Worm (Caenorhabditis elegans) whole organism, dauer: ENCODE data around the gene srh-88.
"Not testable (repeated sequence)": the region's sequence is repeated elsewhere in the genome, so short reads cannot be mapped to it uniquely, and the experiment has no call there.

Experiments used
- unc-62 ChIP-seq: sonication (generic microtip); optimal IDR thresholded peaks from 2 replicates; lab custom pipeline; 2017; ENCODE audit warnings: missing biosample characterization, missing genetic modification reagents, missing genetic modification characterization

srh-88 gene

DNA sequence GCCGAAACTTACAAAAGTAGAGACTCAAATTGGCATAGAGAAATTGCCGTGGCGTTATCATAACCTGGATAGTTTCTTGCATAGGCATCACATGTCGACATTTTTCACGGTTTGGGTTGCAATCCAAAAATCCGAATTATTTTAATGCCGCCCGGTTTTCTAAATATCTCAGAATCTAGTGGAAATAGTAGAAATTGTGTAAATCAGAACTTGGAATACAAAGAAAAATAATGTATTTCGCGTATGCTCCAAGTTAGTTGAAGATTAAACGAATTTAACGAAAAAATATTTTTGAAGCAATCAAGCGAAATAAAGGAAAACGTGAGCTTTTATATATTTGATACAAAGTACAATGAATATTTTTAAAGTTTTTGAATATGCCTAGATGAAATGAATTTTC is 3.8 kb downstream of the srh-88 start, which contains the start of gene srw-144:
TSS of gene srw-144 (minus strand) at position 101 of the 400 bp plus-strand sequence.
- no peak for TF ChIP-seq unc-62 (GFP tag; lab: Kevin White, UChicago)

DNA sequence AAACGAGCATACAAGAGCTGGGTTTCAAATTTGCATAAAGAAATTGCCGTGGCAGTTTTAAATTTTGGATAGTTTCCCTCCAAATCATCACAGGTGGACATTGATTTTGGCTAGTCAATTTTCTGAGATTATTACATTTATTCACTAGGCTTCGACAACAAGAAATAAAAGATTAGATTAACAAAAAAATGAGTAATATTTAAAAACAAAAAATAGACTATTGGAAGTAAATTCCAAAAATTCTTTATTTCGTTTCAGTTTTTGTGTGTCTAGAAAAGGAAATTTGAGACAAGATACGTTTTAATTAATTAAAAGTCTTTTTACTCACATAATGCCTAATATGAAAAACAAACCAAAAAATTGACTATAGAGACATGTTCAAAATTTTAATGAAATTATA is 6.5 kb downstream of the srh-88 start, which contains the start of gene srw-142:
TSS of gene srw-142 (minus strand) at position 101 of the 400 bp plus-strand sequence.
- TF ChIP-seq unc-62 (GFP tag; lab: Kevin White, UChicago): no peak

DNA sequence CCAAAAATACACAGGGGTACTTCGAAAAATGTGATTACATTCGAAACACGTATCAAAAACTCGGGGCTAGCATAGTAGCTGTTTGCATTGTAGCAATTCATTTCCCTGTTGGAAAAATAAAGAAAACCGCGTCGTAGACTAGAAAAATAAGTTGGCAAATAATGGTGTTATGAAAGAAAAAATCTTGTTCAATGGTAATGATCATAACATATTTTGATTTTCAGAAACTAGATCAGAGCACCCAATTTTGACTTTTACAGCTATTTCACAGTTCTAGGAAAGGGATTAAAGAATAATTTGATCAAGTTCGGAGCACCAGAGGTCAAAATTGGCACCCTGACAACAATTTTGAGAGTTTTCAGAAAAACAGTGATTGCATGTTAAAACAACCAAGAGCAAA is 9.3 kb downstream of the srh-88 start, which contains the start of gene srh-248:
TSS of gene srh-248 (minus strand) at position 101 of the 400 bp plus-strand sequence.
- not testable (repeated sequence) for TF ChIP-seq unc-62 (GFP tag; lab: Kevin White, UChicago)

DNA sequence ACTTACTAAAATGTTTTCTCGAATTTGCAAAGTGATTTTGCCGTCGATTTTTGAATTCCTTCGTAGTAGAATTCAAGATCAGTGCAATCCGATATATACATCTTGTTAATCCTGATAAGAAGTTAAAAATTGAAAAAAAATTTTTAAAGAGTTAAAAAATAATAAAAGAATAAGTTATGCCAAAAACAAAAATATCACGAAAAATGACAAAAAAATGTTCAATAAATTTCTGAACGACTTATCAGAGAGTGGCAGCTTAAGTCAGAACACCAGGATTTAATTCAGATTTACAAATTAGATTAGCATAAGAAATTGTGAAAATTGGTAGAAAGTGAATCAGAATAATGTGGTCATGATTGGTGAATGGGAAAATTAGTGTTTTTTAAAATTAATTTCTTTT is 12.6 kb downstream of the srh-88 start, which contains the start of gene srw-122:
TSS of gene srw-122 (minus strand) at position 101 of the 400 bp plus-strand sequence.
- not testable (repeated sequence) for TF ChIP-seq unc-62 (GFP tag; lab: Kevin White, UChicago)

DNA sequence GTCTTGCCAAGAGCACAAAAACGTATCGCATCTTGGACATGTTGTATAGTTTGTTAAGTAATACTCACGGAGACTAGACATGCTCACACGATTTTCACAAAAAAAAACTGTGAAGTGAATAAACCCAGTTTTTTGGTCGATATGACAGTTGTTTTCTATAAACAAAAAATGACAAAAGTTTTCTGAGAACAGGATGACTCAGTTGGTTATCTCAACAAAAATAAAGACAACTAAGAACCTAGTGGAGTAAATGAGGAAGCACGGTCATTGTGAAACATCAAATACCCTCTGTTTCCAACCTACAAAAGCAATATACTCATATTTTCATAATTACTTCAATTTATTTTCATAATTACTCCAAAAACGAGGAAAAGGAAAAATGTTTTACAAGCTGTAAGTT is 19.1 kb downstream of the srh-88 start, which contains the start of gene srh-87:
TSS of gene srh-87 (minus strand) at position 101 of the 400 bp plus-strand sequence.
- TF ChIP-seq unc-62 (GFP tag; lab: Kevin White, UChicago): no peak

DNA sequence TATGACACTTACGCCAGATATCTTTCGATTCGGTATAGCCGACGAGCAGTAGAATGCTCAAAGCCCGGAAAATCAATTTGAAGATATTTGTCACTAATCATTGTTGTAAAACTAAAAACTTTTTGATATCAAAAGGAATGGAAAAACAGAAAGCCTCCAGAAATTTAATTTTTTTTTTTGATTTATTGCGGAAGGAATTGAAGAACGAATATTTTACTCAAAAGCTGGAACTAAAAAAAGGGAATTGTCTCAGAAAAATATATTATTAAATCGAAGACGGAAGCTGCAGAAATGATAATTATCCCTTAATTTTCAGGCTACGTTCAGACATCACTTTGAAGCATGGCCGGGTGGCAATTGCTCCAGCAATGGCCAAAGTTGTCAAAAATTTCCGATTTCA is 20.8 kb downstream of the srh-88 start, which contains the start of gene srw-137:
TSS of gene srw-137 (minus strand) at position 101 of the 400 bp plus-strand sequence.
- TF ChIP-seq unc-62 (GFP tag; lab: Kevin White, UChicago): no peak

DNA sequence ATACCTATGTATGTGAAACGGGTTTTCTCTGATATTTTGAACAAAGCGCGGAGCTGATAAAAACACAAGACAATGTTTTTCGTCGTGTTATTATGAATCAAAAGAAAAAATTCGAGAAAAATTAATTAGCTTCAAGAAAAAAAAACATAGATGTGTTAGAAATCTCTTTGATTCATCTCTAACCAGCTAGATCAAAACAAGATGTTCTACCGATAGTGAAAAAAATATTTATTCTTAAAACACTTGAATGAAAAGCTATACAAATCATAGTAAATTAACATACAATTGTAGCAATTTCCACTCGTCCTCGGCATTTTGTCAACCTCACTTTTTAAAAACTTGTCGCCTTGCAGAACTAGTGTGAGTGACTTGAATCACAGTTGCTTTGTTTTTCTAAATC is 22.4 kb downstream of the srh-88 start:
- TF ChIP-seq unc-62 (GFP tag; lab: Kevin White, UChicago): no peak

DNA sequence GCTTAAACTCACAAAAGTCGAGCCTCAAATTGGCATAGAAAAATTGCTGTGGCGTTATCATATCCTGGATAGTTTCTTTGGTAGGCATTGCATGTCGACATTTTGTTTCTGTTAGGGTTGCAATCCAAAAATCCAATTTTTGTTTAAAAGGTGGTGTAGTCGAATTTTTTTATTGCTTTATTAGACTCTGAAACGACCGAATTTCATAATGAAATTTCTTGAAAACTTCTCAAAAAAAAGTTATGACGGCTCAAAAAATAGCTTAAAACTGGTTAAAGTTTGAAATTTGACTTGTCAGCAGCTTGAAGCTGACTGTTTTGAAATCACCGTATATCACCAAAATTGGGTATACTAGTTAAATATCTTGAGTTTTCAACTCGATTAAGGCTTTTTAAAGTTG is 23.3 kb downstream of the srh-88 start, which contains the start of gene srw-143:
TSS of gene srw-143 (minus strand) at position 101 of the 400 bp plus-strand sequence.
- no peak for TF ChIP-seq unc-62 (GFP tag; lab: Kevin White, UChicago)

DNA sequence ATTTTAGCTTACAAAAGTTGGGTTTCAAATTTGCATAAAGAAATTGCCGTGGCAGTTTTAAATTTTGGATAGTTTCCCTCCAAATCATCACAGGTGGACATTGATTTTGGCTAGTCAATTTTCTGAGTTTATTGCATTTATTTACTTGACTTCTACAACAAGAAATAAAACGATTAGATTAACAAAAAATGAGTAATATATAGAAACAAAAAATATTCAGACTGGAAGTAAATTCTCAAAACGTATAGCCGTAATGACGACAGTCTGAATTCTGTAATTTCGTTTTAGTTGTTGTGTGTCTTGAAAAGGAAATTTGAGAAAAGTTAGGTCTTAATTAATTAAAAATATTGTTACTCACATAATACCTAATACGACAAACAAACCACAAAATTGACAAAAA is 26.2 kb downstream of the srh-88 start, which contains the start of gene srw-141:
TSS of gene srw-141 (minus strand) at position 101 of the 400 bp plus-strand sequence.
- no peak for TF ChIP-seq unc-62 (GFP tag; lab: Kevin White, UChicago)

DNA sequence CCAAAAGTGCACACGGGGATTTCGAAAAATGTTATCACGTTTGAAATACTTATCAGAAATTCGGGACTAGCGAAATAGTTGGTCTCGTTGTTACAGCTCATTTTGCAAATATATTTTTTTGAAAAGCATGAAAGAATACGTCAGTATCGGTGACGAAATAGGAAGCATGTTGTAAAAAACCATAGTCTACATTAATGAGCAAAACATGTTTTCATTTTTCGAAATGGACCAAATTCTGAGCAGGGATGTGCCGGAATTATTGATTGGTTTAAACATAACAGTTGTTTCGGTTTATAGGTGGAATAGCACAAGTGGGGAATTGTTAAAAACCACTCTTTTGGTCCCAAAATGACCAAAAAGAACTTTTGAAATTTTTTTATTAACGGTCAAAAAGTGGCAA is 30.6 kb downstream of the srh-88 start, which contains the start of gene srh-247:
TSS of gene srh-247 (minus strand) at position 101 of the 400 bp plus-strand sequence.
- TF ChIP-seq unc-62 (GFP tag; lab: Kevin White, UChicago): no peak

DNA sequence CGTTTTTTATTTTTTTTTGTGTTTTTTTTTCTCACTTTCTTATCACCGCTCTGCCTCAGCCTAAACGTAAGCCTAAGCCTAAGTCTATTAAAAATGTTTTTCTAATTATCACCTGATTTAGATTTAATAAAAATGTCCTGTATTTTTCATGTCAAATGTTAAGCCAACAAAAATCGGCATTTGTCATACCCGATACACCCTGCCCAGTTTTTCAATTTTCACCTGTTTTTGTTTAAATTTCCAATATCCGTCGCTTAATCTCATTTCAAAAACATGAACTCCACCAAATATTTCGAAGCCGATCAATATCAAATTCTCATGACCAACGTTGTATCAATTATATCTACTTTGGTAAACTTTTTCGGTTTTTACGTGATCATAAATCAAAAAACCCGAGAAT is 33.4 kb downstream of the srh-88 start, which contains the start of gene C31B8.1:
TSS of gene C31B8.1 (plus strand) at position 301 of the 400 bp plus-strand sequence.
- no peak for TF ChIP-seq unc-62 (GFP tag; lab: Kevin White, UChicago)

DNA sequence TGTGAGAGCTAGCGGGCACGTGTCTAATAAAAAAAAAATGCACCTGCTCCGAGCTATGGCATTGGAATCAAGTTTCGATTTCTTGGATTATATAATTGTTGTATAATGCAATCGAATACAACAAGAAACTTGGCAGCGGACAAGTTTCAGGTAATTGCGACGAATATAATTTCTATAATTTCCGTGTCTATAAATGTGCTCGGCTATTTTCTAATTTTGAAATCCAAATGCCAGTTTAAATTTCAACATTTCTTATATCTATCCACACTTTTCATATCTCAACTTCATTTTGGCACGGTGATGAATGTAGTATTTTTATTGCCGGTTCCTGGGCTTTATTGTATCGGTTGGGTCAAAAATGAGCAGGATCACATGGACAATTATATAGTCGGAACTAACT is 34.9 kb downstream of the srh-88 start, which contains the start of gene C31B8.16:
TSS of gene C31B8.16 (plus strand) at position 301 of the 400 bp plus-strand sequence.
- TF ChIP-seq unc-62 (GFP tag; lab: Kevin White, UChicago): no peak

DNA sequence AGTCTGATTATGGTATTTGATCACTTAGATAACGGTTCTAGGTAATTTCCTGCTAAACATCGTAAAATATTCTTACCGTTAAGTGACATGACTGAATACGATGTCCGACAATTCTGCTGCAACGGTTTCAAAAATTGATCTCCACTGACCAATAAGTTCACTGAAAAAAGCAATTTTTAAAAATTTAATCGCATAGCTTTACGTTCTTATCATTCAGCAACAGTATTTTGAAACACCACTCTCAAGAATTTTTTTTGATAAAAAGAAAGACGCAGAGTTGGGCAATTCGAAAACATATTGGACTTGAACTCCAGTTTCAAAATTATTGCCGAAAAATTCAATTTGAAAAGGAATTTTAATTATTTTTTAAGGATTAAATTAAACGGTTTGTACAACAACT is 37.1 kb downstream of the srh-88 start, which contains the start of gene C31B8.12:
TSS of gene C31B8.12 (minus strand) at position 101 of the 400 bp plus-strand sequence.
- TF ChIP-seq unc-62 (GFP tag; lab: Kevin White, UChicago): no peak

DNA sequence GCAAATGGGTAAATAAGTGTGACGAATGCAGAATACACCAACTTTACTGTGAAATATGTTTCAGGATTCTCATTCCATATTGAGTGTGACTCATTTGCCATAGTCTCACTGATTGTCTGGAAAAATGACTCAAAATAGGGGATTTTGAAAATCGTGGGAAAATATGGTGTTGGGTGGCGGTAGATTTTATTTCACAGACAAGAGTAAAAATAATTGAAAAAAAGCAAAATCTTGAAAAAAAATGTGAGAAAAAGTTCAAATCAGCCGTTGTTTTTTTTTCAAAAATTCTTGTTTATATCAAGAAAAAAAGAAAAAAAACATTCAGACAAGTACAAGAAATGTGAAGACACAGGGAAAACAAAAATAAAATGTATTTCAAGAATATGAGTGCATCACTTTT is 42.1 kb downstream of the srh-88 start, which contains the start of gene srh-38:
TSS of gene srh-38 (minus strand) at position 101 of the 400 bp plus-strand sequence.
- no peak for TF ChIP-seq unc-62 (GFP tag; lab: Kevin White, UChicago)

DNA sequence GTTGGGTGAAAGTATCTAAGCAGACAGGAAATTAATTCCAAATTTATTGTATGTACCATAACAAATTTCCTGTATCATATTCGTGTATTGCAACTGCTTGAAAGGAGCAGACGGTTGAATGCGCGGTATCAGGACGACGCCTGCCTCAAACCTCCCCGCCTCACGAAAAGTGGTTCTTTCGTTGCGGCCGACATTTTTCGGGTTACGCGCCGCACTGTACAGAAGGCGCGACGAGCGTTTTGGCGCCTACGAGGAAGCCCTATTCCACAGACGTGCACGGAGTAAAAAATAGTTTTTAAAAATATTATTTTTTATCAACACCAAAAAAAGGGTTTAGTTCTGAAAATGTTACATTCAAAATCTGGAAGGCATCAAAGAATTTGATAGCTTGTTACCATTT is 44.6 kb downstream of the srh-88 start:
- TF ChIP-seq unc-62 (GFP tag; lab: Kevin White, UChicago): no peak

DNA sequence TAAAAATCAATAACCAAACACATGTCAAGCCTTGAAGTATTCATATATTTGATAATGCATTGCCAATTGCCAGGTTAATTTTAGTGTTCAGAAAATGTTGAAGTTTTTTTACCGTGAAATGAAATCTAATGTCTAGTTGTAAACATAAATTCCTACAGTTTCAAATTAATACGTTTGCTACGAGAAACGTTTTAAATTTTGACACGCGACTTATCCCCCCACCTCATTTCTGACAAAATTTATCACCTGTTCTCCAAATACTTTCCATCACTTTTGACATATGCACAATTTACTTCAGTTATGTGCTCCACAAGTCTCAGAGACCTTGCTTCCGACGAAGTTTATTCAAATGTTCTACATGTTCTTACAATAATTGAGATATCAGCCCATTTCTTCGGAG is 50.7 kb downstream of the srh-88 start, which contains the start of gene srh-146:
TSS of gene srh-146 (plus strand) at position 301 of the 400 bp plus-strand sequence.
- no peak for TF ChIP-seq unc-62 (GFP tag; lab: Kevin White, UChicago)
